Worm (Caenorhabditis elegans): Measurements from ENCODE around the gene F09F9.1.

DNA sequence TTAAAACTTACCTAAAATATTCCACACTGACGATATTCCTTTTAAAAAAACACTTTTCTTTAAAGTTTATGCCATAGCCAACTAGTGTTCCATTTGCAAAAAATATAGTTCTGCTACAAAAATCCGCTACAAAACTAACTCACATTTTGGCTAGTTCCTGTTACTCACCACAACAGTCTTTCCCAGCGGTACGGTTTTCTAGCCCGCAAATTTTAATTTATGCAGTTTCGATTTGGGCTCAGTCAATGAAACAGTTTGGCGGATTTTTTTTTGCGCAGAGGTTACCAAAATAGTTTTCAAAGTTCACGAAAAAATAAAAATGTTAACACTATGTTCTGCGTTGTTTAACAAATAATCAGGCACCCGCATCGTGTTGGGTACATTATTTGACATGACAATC, 13.9 kb upstream of the F09F9.1 start:
- TF ChIP-seq skn-1 (tag; optimal IDR thresholded peaks at IDR 0.05): no peak
- no peak for TF ChIP-seq zag-1 (tag; optimal IDR thresholded peaks at IDR 0.05)
- no peak for TF ChIP-seq ceh-82 (tag; optimal IDR thresholded peaks at IDR 0.05)
- no peak for TF ChIP-seq php-3 (GFP tag; IDR thresholded peaks at IDR 0.05)
- TF ChIP-seq lin-38 (GFP tag; IDR thresholded peaks at IDR 0.05): no peak
- no peak for TF ChIP-seq ama-1 (optimal IDR thresholded peaks at IDR 0.05)
- TF ChIP-seq ZK546.5 (tag; optimal IDR thresholded peaks at IDR 0.05): no peak
- no peak for TF ChIP-seq mdl-1 (tag; optimal IDR thresholded peaks at IDR 0.05)
- no peak for TF ChIP-seq ZK337.2 (GFP tag; IDR thresholded peaks at IDR 0.05)

All from whole organism, L4 larva.